Fruit fly (Drosophila melanogaster) whole organism, embryonic: ENCODE data around the gene drm.

Source experiments
- Awh ChIP-seq: fragments of 200-800 bp; sonication (Bioruptor generic); IDR thresholded peaks from 2 replicates; pipeline ENCODE4, ENCODE4 v1.3.6; 2022; ENCODE audit warnings: missing biosample characterization, missing genetic modification characterization
- Bdp1 ChIP-seq: fragments of 200-800 bp; sonication (Bioruptor generic); optimal IDR thresholded peaks from 3 replicates; lab custom pipeline; 2016; ENCODE audit warnings: missing biosample characterization, missing genetic modification characterization
- CG10267 ChIP-seq: fragments of 200-800 bp; sonication (Bioruptor generic); optimal IDR thresholded peaks from 2 replicates; lab custom pipeline; 2018; ENCODE audit warnings: missing biosample characterization, mild to moderate bottlenecking, missing genetic modification characterization, moderate library complexity
- CG10321 ChIP-seq: fragments of 200-800 bp; sonication (Bioruptor generic); IDR thresholded peaks from 2 replicates; pipeline ENCODE4 v1.3.6; 2022; ENCODE audit warnings: missing biosample characterization, missing genetic modification characterization
- CG10366 ChIP-seq: fragments of 200-800 bp; sonication (Bioruptor generic); IDR thresholded peaks from 2 replicates; pipeline ENCODE4 v1.3.6; 2022; ENCODE audit warnings: missing biosample characterization, missing genetic modification characterization
- CG11456 ChIP-seq: fragments of 200-800 bp; sonication (Bioruptor generic); IDR thresholded peaks from 3 replicates; pipeline ENCODE4 v1.3.6; 2022; ENCODE audit warnings: missing biosample characterization, missing genetic modification characterization
- CG11695 ChIP-seq: fragments of 200-800 bp; sonication (Bioruptor generic); IDR thresholded peaks from 3 replicates; pipeline ENCODE4 v1.3.6; 2022; ENCODE audit warnings: missing biosample characterization, missing genetic modification characterization
- CG11696 ChIP-seq: fragments of 200-800 bp; sonication (Bioruptor generic); IDR thresholded peaks from 2 replicates; pipeline ENCODE4 v1.3.6; 2022; ENCODE audit warnings: missing biosample characterization, missing genetic modification characterization
- CG13624 ChIP-seq: fragments of 200-800 bp; sonication (Bioruptor generic); optimal IDR thresholded peaks from 2 replicates; lab custom pipeline; 2016; ENCODE audit warnings: missing biosample characterization, missing genetic modification characterization
- CG14667 ChIP-seq: fragments of 200-800 bp; sonication (Bioruptor generic); IDR thresholded peaks from 2 replicates; pipeline ENCODE4 v1.3.6; 2022; ENCODE audit warnings: missing biosample characterization, missing genetic modification characterization
- CG14965 ChIP-seq: fragments of 200-800 bp; sonication (Bioruptor generic); optimal IDR thresholded peaks from 2 replicates; lab custom pipeline; 2016; ENCODE audit warnings: missing biosample characterization, missing genetic modification characterization, borderline replicate concordance
- CG17359 ChIP-seq: fragments of 200-800 bp; sonication (Bioruptor generic); optimal IDR thresholded peaks from 3 replicates; lab custom pipeline; 2018; ENCODE audit warnings: missing biosample characterization, mild to moderate bottlenecking, missing genetic modification characterization, moderate library complexity
- CG17385 ChIP-seq: fragments of 200-800 bp; sonication (Bioruptor generic); optimal IDR thresholded peaks from 3 replicates; lab custom pipeline; 2018; ENCODE audit warnings: missing biosample characterization, mild to moderate bottlenecking, missing genetic modification characterization
- CG18011 ChIP-seq: fragments of 200-800 bp; sonication (Bioruptor generic); optimal IDR thresholded peaks from 2 replicates; lab custom pipeline; 2017; ENCODE audit warnings: missing biosample characterization, missing genetic modification characterization, mild to moderate bottlenecking, moderate library complexity, missing genotype
- CG18476 ChIP-seq: fragments of 200-800 bp; sonication (Bioruptor generic); optimal IDR thresholded peaks from 2 replicates; lab custom pipeline; 2016; ENCODE audit warnings: missing biosample characterization, mild to moderate bottlenecking, missing genetic modification characterization
- CG18599 ChIP-seq: fragments of 200-800 bp; sonication (Bioruptor generic); optimal IDR thresholded peaks from 3 replicates; lab custom pipeline; 2017; ENCODE audit warnings: missing biosample characterization, missing genetic modification characterization, mild to moderate bottlenecking, moderate library complexity, missing genetic modification reagents
- CG32772 ChIP-seq: fragments of 200-800 bp; sonication (Bioruptor generic); IDR thresholded peaks from 2 replicates; pipeline ENCODE4 v1.3.6; 2022; ENCODE audit warnings: missing biosample characterization, missing genetic modification characterization
- CG4424 ChIP-seq: fragments of 200-800 bp; sonication (Bioruptor generic); optimal IDR thresholded peaks from 3 replicates; lab custom pipeline; 2016; ENCODE audit warnings: missing biosample characterization, missing genetic modification characterization
- CG5953 ChIP-seq: fragments of 200-800 bp; sonication (Bioruptor generic); IDR thresholded peaks from 2 replicates; pipeline ENCODE4 v1.3.6; 2022; ENCODE audit warnings: missing biosample characterization, missing genetic modification characterization
- CG7928 ChIP-seq: fragments of 200-800 bp; sonication (Bioruptor generic); optimal IDR thresholded peaks from 2 replicates; lab custom pipeline; 2017; ENCODE audit warnings: missing biosample characterization, mild to moderate bottlenecking, missing genetic modification characterization
- CG8924 ChIP-seq: fragments of 200-800 bp; optimal IDR thresholded peaks from 3 replicates; lab custom pipeline; 2019; ENCODE audit warnings: missing biosample characterization, mild to moderate bottlenecking, missing genetic modification characterization, moderate library complexity
- CG9609 ChIP-seq: fragments of 200-800 bp; sonication (Bioruptor generic); optimal IDR thresholded peaks from 3 replicates; lab custom pipeline; 2016; ENCODE audit warnings: missing biosample characterization, missing genetic modification characterization
- CG9727 ChIP-seq: fragments of 200-800 bp; sonication (Bioruptor generic); optimal IDR thresholded peaks from 3 replicates; lab custom pipeline; 2017; ENCODE audit warnings: missing biosample characterization, mild to moderate bottlenecking, missing genetic modification characterization
- CG9797 ChIP-seq: fragments of 200-800 bp; sonication (Bioruptor generic); optimal IDR thresholded peaks from 3 replicates; lab custom pipeline; 2018; ENCODE audit warnings: missing biosample characterization, mild to moderate bottlenecking, missing genetic modification characterization
- Dll ChIP-seq: fragments of 200-800 bp; sonication (Bioruptor generic); IDR thresholded peaks from 4 replicates; pipeline ENCODE4 v1.3.6; 2022; ENCODE audit warnings: missing biosample characterization, missing genetic modification characterization; ENCODE audit not compliant: partially characterized antibody
- Dref ChIP-seq: fragments of 200-800 bp; sonication (Bioruptor generic); IDR thresholded peaks from 2 replicates; pipeline ENCODE4 v1.3.6; 2022; ENCODE audit warnings: missing biosample characterization, missing genetic modification characterization
- Gug ChIP-seq: fragments of 200-800 bp; sonication (Bioruptor generic); IDR thresholded peaks from 4 replicates; pipeline ENCODE4 v1.3.6; 2022; ENCODE audit warnings: missing biosample characterization, missing genetic modification characterization
- Lhr ChIP-seq: fragments of 200-800 bp; sonication (Bioruptor generic); optimal IDR thresholded peaks from 3 replicates; lab custom pipeline; 2017; ENCODE audit warnings: mild to moderate bottlenecking, missing biosample characterization, missing genetic modification reagents, missing genetic modification characterization
- Mrtf ChIP-seq: fragments of 200-800 bp; sonication (Bioruptor generic); IDR thresholded peaks from 3 replicates; pipeline ENCODE4 v1.3.6; 2022; ENCODE audit warnings: missing biosample characterization, missing genetic modification characterization
- ac ChIP-seq: fragments of 200-800 bp; sonication (Bioruptor generic); optimal IDR thresholded peaks from 3 replicates; lab custom pipeline; 2017; ENCODE audit warnings: missing biosample characterization, mild to moderate bottlenecking, missing genetic modification characterization
- bcd ChIP-seq: fragments of 200-800 bp; sonication (Bioruptor generic); optimal IDR thresholded peaks from 2 replicates; lab custom pipeline; 2017; ENCODE audit warnings: missing biosample characterization, mild to moderate bottlenecking, missing genetic modification characterization
- bsh ChIP-seq, 2 experiments: fragments of 200-800 bp; sonication (Bioruptor generic); optimal IDR thresholded peaks; 2 replicates each; lab custom pipeline; 2017 to 2018; ENCODE audit warnings: mild to moderate bottlenecking in 2 of 2, missing biosample characterization in 2 of 2, missing genetic modification characterization in 2 of 2, moderate library complexity in 1 of 2
- btn ChIP-seq: fragments of 200-800 bp; sonication (Bioruptor generic); optimal IDR thresholded peaks from 2 replicates; lab custom pipeline; 2016; ENCODE audit warnings: missing biosample characterization, missing genetic modification characterization
- chinmo ChIP-seq: fragments of 200-800 bp; sonication (Bioruptor generic); IDR thresholded peaks from 4 replicates; pipeline ENCODE4 v1.3.6; 2022; ENCODE audit warnings: missing biosample characterization, missing genetic modification characterization; ENCODE audit not compliant: partially characterized antibody
- dpn ChIP-seq, 2 experiments: fragments of 200-800 bp; sonication (Bioruptor generic); optimal IDR thresholded peaks; 3 replicates each; lab custom pipeline; 2016; ENCODE audit warnings: missing biosample characterization in 2 of 2, missing genetic modification characterization in 2 of 2
- gt ChIP-seq: fragments of 200-800 bp; sonication (Bioruptor generic); IDR thresholded peaks from 2 replicates; pipeline ENCODE4 v1.3.6; 2022; ENCODE audit warnings: missing biosample characterization, missing genetic modification characterization
- klu ChIP-seq: fragments of 200-800 bp; sonication (Bioruptor generic); IDR thresholded peaks from 2 replicates; pipeline ENCODE4 v1.3.6; 2022; ENCODE audit warnings: missing biosample characterization, missing genetic modification characterization
- lmd ChIP-seq: fragments of 200-800 bp; sonication (Bioruptor generic); IDR thresholded peaks from 2 replicates; pipeline ENCODE4 v1.3.6; 2022; ENCODE audit warnings: missing biosample characterization, missing genetic modification characterization
- mam ChIP-seq: fragments of 200-800 bp; sonication (Bioruptor generic); optimal IDR thresholded peaks from 3 replicates; lab custom pipeline; 2016; ENCODE audit warnings: missing biosample characterization, missing genetic modification characterization
- oc ChIP-seq: fragments of 200-800 bp; sonication (Bioruptor generic); optimal IDR thresholded peaks from 2 replicates; lab custom pipeline; 2018; ENCODE audit warnings: missing biosample characterization, mild to moderate bottlenecking, missing genetic modification characterization, moderate library complexity
- onecut ChIP-seq: fragments of 200-800 bp; sonication (Bioruptor generic); IDR thresholded peaks from 2 replicates; pipeline ENCODE4 v1.3.6; 2022; ENCODE audit warnings: missing biosample characterization, missing genetic modification characterization
- peb ChIP-seq: fragments of 200-800 bp; sonication (Bioruptor generic); IDR thresholded peaks from 2 replicates; pipeline ENCODE4 v1.3.6; 2022; ENCODE audit warnings: missing biosample characterization, missing genetic modification characterization
- pnt ChIP-seq: fragments of 200-800 bp; sonication (Bioruptor generic); optimal IDR thresholded peaks from 3 replicates; lab custom pipeline; 2016; ENCODE audit warnings: missing biosample characterization, missing genetic modification characterization
- sc ChIP-seq, 3 experiments: fragments of >200 bp in 2 of 3; fragments of 200-800 bp in 1 of 3; sonication (Bioruptor generic) in 1 of 3; optimal IDR thresholded peaks; 2 replicates in 2 of 3; 3 replicates in 1 of 3; lab custom pipeline; 2017; ENCODE audit warnings: mild to moderate bottlenecking in 1 of 3, missing biosample characterization in 1 of 3, missing genetic modification characterization in 1 of 3, missing genetic modification reagents in 1 of 3
- sd ChIP-seq: fragments of 200-800 bp; sonication (Bioruptor generic); optimal IDR thresholded peaks from 3 replicates; lab custom pipeline; 2018; ENCODE audit warnings: missing biosample characterization, mild to moderate bottlenecking, missing genetic modification characterization, moderate library complexity
- sens ChIP-seq: fragments of 200-800 bp; sonication (Bioruptor generic); peaks from one replicate; lab custom pipeline; 2016; ENCODE audit warnings: missing biosample characterization, missing genetic modification characterization
- sisA ChIP-seq: fragments of 200-800 bp; sonication (Bioruptor generic); IDR thresholded peaks from 2 replicates; pipeline ENCODE4 v1.3.6; 2022; ENCODE audit warnings: missing biosample characterization, missing genetic modification characterization
- slp2 ChIP-seq: fragments of 200-800 bp; sonication (Bioruptor generic); optimal IDR thresholded peaks from 2 replicates; lab custom pipeline; 2016; ENCODE audit warnings: missing biosample characterization, missing genetic modification characterization
- sug ChIP-seq: fragments of 200-800 bp; optimal IDR thresholded peaks from 2 replicates; lab custom pipeline; 2019; ENCODE audit warnings: missing biosample characterization, mild to moderate bottlenecking, missing genetic modification characterization, moderate library complexity
- tna ChIP-seq: fragments of 200-800 bp; sonication (Bioruptor generic); IDR thresholded peaks from 2 replicates; pipeline ENCODE4 v1.3.6; 2022; ENCODE audit warnings: missing biosample characterization, missing genetic modification characterization; ENCODE audit not compliant: partially characterized antibody
- trem ChIP-seq: fragments of 200-800 bp; optimal IDR thresholded peaks from 3 replicates; lab custom pipeline; 2019; ENCODE audit warnings: missing biosample characterization, mild to moderate bottlenecking, missing genetic modification characterization, moderate library complexity

The drm gene

dm6 chr2L:3566532-3566931, 27.5 kb downstream of the drm start (continued):
- TF ChIP-seq sug (no peak), Awh (GFP tag; lab: Robert Waterston, UW) (no peak), CG10321 (GFP tag; lab: Robert Waterston, UW) (no peak), lmd (GFP tag; lab: Robert Waterston, UW) (peak; percentile 37; the same call in 1 of the 2 replicates), btn (peak; percentile 12), ac (no peak), bsh (GFP tag; optimal IDR thresholded peaks at IDR 0.05; lab: Kevin White, UChicago) (peak; percentile 48 to 72), Dll (GFP tag; lab: Robert Waterston, UW) (no peak), CG10366 (GFP tag; lab: Robert Waterston, UW) (no peak), CG11695 (GFP tag; lab: Robert Waterston, UW) (no peak), peb (0 out of 2 replicates have a peak, but pooled peaks have one; percentile 50), CG11456 (no peak), CG18476 (GFP tag; lab: Kevin White, UChicago) (no peak), pnt (GFP tag; lab: Kevin White, UChicago) (peak; percentile 50), Mrtf (GFP tag; lab: Robert Waterston, UW) (0 out of 3 replicates have a peak, but pooled peaks have one; percentile 19), trem (tag; lab: Kevin White, UChicago) (peak; percentile 43), CG5953 (GFP tag; lab: Robert Waterston, UW) (no peak), tna (no peak), CG7928 (GFP tag; lab: Kevin White, UChicago) (no peak), sens (GFP tag; lab: Kevin White, UChicago) (peak; percentile 79), chinmo (GFP tag; lab: Robert Waterston, UW) (no peak), onecut (GFP tag; lab: Robert Waterston, UW) (0 out of 2 replicates have a peak, but pooled peaks have one; percentile 21), CG18011 (no peak), dpn (GFP tag; optimal IDR thresholded peaks at IDR 0.05; lab: Kevin White, UChicago) (peak in 1 of 2 experiments; percentile 11), CG17385 (GFP tag; lab: Kevin White, UChicago) (peak; percentile 13), sc (optimal IDR thresholded peaks at IDR 0.05; lab: Kevin White, UChicago) (no peak), sc (GFP tag; optimal IDR thresholded peaks at IDR 0.05; lab: Kevin White, UChicago) (peak; percentile 43), CG9727 (peak; percentile 54), CG17359 (tag; lab: Kevin White, UChicago) (no peak), CG9609 (GFP tag; lab: Kevin White, UChicago) (peak; percentile 3), CG32772 (GFP tag; lab: Robert Waterston, UW) (peak; percentile 45; the same call in 1 of the 2 replicates), CG11696 (GFP tag; lab: Robert Waterston, UW) (0 out of 2 replicates have a peak, but pooled peaks have one; percentile 24), klu (GFP tag; lab: Robert Waterston, UW) (no peak), CG9797 (GFP tag; lab: Kevin White, UChicago) (no peak), CG4424 (GFP tag; lab: Kevin White, UChicago) (peak; percentile 54), mam (GFP tag; lab: Kevin White, UChicago) (no peak), Dref (GFP tag; lab: Robert Waterston, UW) (no peak), sisA (no peak), CG18599 (no peak), slp2 (GFP tag; lab: Kevin White, UChicago) (no peak), sd (tag; lab: Kevin White, UChicago) (no peak), CG8924 (tag; lab: Kevin White, UChicago) (peak; percentile 8), CG14667 (GFP tag; lab: Robert Waterston, UW) (no peak), Lhr (GFP tag; lab: Kevin White, UChicago) (peak; percentile 0), gt (GFP tag; lab: Robert Waterston, UW) (0 out of 2 replicates have a peak, but pooled peaks have one; percentile 34), oc (no peak), Bdp1 (peak; percentile 22), CG10267 (tag; lab: Kevin White, UChicago) (peak; percentile 51), CG13624 (GFP tag; lab: Kevin White, UChicago) (no peak), bcd (GFP tag; lab: Kevin White, UChicago) (no peak), CG14965 (GFP tag; lab: Kevin White, UChicago) (no peak), Gug (GFP tag; lab: Robert Waterston, UW) (no peak)
